Worm (Caenorhabditis elegans): ENCODE data around the gene srw-53.

ce11 chrV:15970820-15971219 is 27.6 kb downstream of the srw-53 start:
- TF ChIP-seq ama-1 (optimal IDR thresholded peaks at IDR 0.05) = no peak
- no peak for TF ChIP-seq flt-1 (GFP tag; IDR thresholded peaks at IDR 0.05)
- no peak for TF ChIP-seq pes-1 (GFP tag; IDR thresholded peaks at IDR 0.05)
- TF ChIP-seq B0310.2 (tag; optimal IDR thresholded peaks at IDR 0.05) = no peak
- no peak for TF ChIP-seq ceh-13 (GFP tag; optimal IDR thresholded peaks at IDR 0.05)
- TF ChIP-seq hmbx-1 (tag; optimal IDR thresholded peaks at IDR 0.05) = no peak
- TF ChIP-seq tbx-37 (GFP tag; conservative IDR thresholded peaks at IDR 0.05) = no peak
- no peak for TF ChIP-seq hmg-4 (GFP tag; optimal IDR thresholded peaks at IDR 0.05)
- TF ChIP-seq sea-1 (GFP tag; conservative IDR thresholded peaks at IDR 0.05) = no peak
- no peak for TF ChIP-seq scrt-1 (GFP tag; IDR thresholded peaks at IDR 0.05)
- no peak for TF ChIP-seq F13C5.2 (tag; optimal IDR thresholded peaks at IDR 0.05)
- TF ChIP-seq tra-4 (tag; optimal IDR thresholded peaks at IDR 0.05) = no peak
